Worm (Caenorhabditis elegans) whole organism, L3 larva: ENCODE measurements around the gene tbc-11.

Source experiments
- ZK546.5 ChIP-seq: sonication (generic microtip); optimal IDR thresholded peaks from 2 replicates; lab custom pipeline; 2017; ENCODE audit warnings: missing biosample characterization, missing genetic modification characterization
- aly-2 ChIP-seq: fragments of 150-350 bp; optimal IDR thresholded peaks from 2 replicates; lab custom pipeline; 2014; ENCODE audit warnings: missing biosample characterization, missing genetic modification characterization
- ama-1 ChIP-seq: fragments of 150-350 bp; optimal IDR thresholded peaks from 2 replicates; lab custom pipeline; 2018
- ceh-16 ChIP-seq: sonication (generic microtip); optimal IDR thresholded peaks from 2 replicates; lab custom pipeline; 2017; ENCODE audit warnings: missing biosample characterization, missing genetic modification characterization
- ceh-28 ChIP-seq: fragments of 150-350 bp; optimal IDR thresholded peaks from 2 replicates; lab custom pipeline; 2014; ENCODE audit warnings: missing biosample characterization, missing genetic modification reagents, missing genetic modification characterization
- ceh-9 ChIP-seq: sonication (generic microtip); optimal IDR thresholded peaks from 2 replicates; lab custom pipeline; 2018; ENCODE audit warnings: missing biosample characterization, missing genetic modification characterization
- daf-12 ChIP-seq: fragments of 150-350 bp; optimal IDR thresholded peaks from 2 replicates; lab custom pipeline; 2014; ENCODE audit warnings: missing biosample characterization, missing genetic modification reagents, missing genetic modification characterization
- egl-27 ChIP-seq: sonication (generic microtip); optimal IDR thresholded peaks from 4 replicates; lab custom pipeline; 2017; ENCODE audit warnings: missing biosample characterization, missing genetic modification reagents, missing genetic modification characterization
- elt-2 ChIP-seq: sonication (generic microtip); optimal IDR thresholded peaks from 2 replicates; lab custom pipeline; 2016; ENCODE audit warnings: missing genetic modification reagents, mild to moderate bottlenecking, missing genetic modification characterization, missing compliant biosample characterization
- elt-3 ChIP-seq, 3 experiments: fragments of 150-350 bp in 1 of 3; sonication (generic microtip) in 2 of 3; optimal IDR thresholded peaks; 2 replicates in 2 of 3; 4 replicates in 1 of 3; lab custom pipeline; 2014 to 2017; ENCODE audit warnings: missing biosample characterization in 3 of 3, missing genetic modification characterization in 3 of 3
- eor-1 ChIP-seq, 2 experiments: fragments of 150-350 bp; optimal IDR thresholded peaks; 2 replicates each; lab custom pipeline; 2014 to 2018; ENCODE audit warnings: missing biosample characterization in 2 of 2, missing genetic modification characterization in 2 of 2
- fkh-2 ChIP-seq: fragments of 150-350 bp; optimal IDR thresholded peaks from 2 replicates; lab custom pipeline; 2014; ENCODE audit warnings: missing biosample characterization, missing genetic modification reagents, missing genetic modification characterization
- fos-1 ChIP-seq: fragments of 150-350 bp; optimal IDR thresholded peaks from 2 replicates; lab custom pipeline; 2014; ENCODE audit warnings: missing biosample characterization, missing genetic modification characterization
- hmg-11 ChIP-seq: sonication (generic microtip); optimal IDR thresholded peaks from 2 replicates; lab custom pipeline; 2016; ENCODE audit warnings: missing genetic modification characterization, missing compliant biosample characterization
- jun-1 ChIP-seq: fragments of 150-350 bp; optimal IDR thresholded peaks from 2 replicates; lab custom pipeline; 2014; ENCODE audit warnings: missing biosample characterization, missing genetic modification reagents, missing genetic modification characterization
- lin-15B ChIP-seq: fragments of 150-350 bp; optimal IDR thresholded peaks from 2 replicates; lab custom pipeline; 2014; ENCODE audit warnings: missing biosample characterization, missing genetic modification characterization
- lin-39 ChIP-seq: fragments of 150-350 bp; optimal IDR thresholded peaks from 2 replicates; lab custom pipeline; 2018; ENCODE audit warnings: missing biosample characterization, missing genetic modification reagents, missing genetic modification characterization
- lsy-12 ChIP-seq: sonication (generic microtip); optimal IDR thresholded peaks from 2 replicates; lab custom pipeline; 2016; ENCODE audit warnings: mild to moderate bottlenecking, missing genetic modification characterization, missing compliant biosample characterization
- mml-1 ChIP-seq: fragments of 150-350 bp; sonication (generic microtip); optimal IDR thresholded peaks from 3 replicates; lab custom pipeline; 2014; ENCODE audit warnings: missing biosample characterization, missing genetic modification characterization
- nfya-1 ChIP-seq: sonication (generic microtip); optimal IDR thresholded peaks from 2 replicates; lab custom pipeline; 2017; ENCODE audit warnings: missing genetic modification characterization, mild to moderate bottlenecking, missing compliant biosample characterization, antibody characterized with exemption, moderate library complexity; ENCODE audit not compliant: insufficient read depth
- nhr-11 ChIP-seq: fragments of 150-350 bp; optimal IDR thresholded peaks from 2 replicates; lab custom pipeline; 2014; ENCODE audit warnings: missing biosample characterization, missing genetic modification characterization
- nhr-12 ChIP-seq: fragments of 150-350 bp; optimal IDR thresholded peaks from 2 replicates; lab custom pipeline; 2014; ENCODE audit warnings: missing biosample characterization, missing genetic modification characterization
- nhr-23 ChIP-seq: fragments of 150-350 bp; optimal IDR thresholded peaks from 2 replicates; lab custom pipeline; 2014; ENCODE audit warnings: missing biosample characterization, missing genetic modification reagents, missing genetic modification characterization
- nhr-237 ChIP-seq: fragments of 150-350 bp; optimal IDR thresholded peaks from 2 replicates; lab custom pipeline; 2014; ENCODE audit warnings: missing biosample characterization, missing genetic modification characterization
- nhr-25 ChIP-seq: sonication (generic microtip); optimal IDR thresholded peaks from 2 replicates; lab custom pipeline; 2017; ENCODE audit warnings: missing biosample characterization, missing genetic modification characterization
- nhr-28 ChIP-seq: fragments of 150-350 bp; optimal IDR thresholded peaks from 2 replicates; lab custom pipeline; 2014; ENCODE audit warnings: missing biosample characterization, missing genetic modification characterization
- nhr-43 ChIP-seq: sonication (generic microtip); optimal IDR thresholded peaks from 2 replicates; lab custom pipeline; 2016; ENCODE audit warnings: mild to moderate bottlenecking, missing genetic modification characterization, missing compliant biosample characterization; ENCODE audit not compliant: poor library complexity, severe bottlenecking
- nhr-67 ChIP-seq: fragments of 150-350 bp; optimal IDR thresholded peaks from 2 replicates; lab custom pipeline; 2014; ENCODE audit warnings: missing biosample characterization, missing genetic modification characterization
- nhr-76 ChIP-seq: fragments of 150-350 bp; sonication (generic microtip); optimal IDR thresholded peaks from 5 replicates; lab custom pipeline; 2014; ENCODE audit warnings: missing biosample characterization, missing genetic modification characterization
- nhr-77 ChIP-seq: fragments of 150-350 bp; optimal IDR thresholded peaks from 2 replicates; lab custom pipeline; 2014; ENCODE audit warnings: missing biosample characterization, missing genetic modification characterization
- pha-4 ChIP-seq: fragments of 150-350 bp; optimal IDR thresholded peaks from 2 replicates; lab custom pipeline; 2014; ENCODE audit warnings: missing biosample characterization, missing genetic modification reagents, missing genetic modification characterization
- pqm-1 ChIP-seq: fragments of 150-350 bp; optimal IDR thresholded peaks from 2 replicates; lab custom pipeline; 2017; ENCODE audit warnings: missing biosample characterization, missing genetic modification characterization, inconsistent platforms
- sea-2 ChIP-seq: fragments of 150-350 bp; sonication (generic microtip); optimal IDR thresholded peaks from 4 replicates; lab custom pipeline; 2014; ENCODE audit warnings: missing biosample characterization, missing genetic modification reagents, missing genetic modification characterization
- skn-1 ChIP-seq: fragments of 150-350 bp; optimal IDR thresholded peaks from 2 replicates; lab custom pipeline; 2014; ENCODE audit warnings: missing biosample characterization, missing genetic modification characterization
- snpc-4 ChIP-seq: fragments of 150-350 bp; optimal IDR thresholded peaks from 2 replicates; lab custom pipeline; 2014; ENCODE audit warnings: missing biosample characterization, missing genetic modification characterization
- tbx-2 ChIP-seq: sonication (generic microtip); optimal IDR thresholded peaks from 2 replicates; lab custom pipeline; 2016; ENCODE audit warnings: mild to moderate bottlenecking, missing genetic modification characterization, missing compliant biosample characterization
- unc-39 ChIP-seq: sonication (generic microtip); optimal IDR thresholded peaks from 4 replicates; lab custom pipeline; 2017; ENCODE audit warnings: missing biosample characterization, missing genetic modification characterization
- zag-1 ChIP-seq: fragments of 150-350 bp; optimal IDR thresholded peaks from 2 replicates; lab custom pipeline; 2014; ENCODE audit warnings: missing biosample characterization, missing genetic modification characterization
- ztf-11 ChIP-seq: fragments of 150-350 bp; optimal IDR thresholded peaks from 2 replicates; lab custom pipeline; 2014; ENCODE audit warnings: missing biosample characterization, missing genetic modification characterization

The tbc-11 gene

ce11 chrX:963171-963570 is 38.4 kb downstream of the tbc-11 start, which contains the start of gene ncs-1:
Gene ncs-1, minus strand, starts transcription at chrX:963271.
- TF ChIP-seq nhr-25 (no peak), ceh-28 (tag; lab: Kevin White, UChicago) (no peak), nhr-11 (tag; lab: Kevin White, UChicago) (no peak), eor-1 (tag; optimal IDR thresholded peaks at IDR 0.05; lab: Kevin White, UChicago) (no peak), snpc-4 (tag; lab: Kevin White, UChicago) (no peak)

- no peak for TF ChIP-seq fkh-2 (tag; lab: Kevin White, UChicago)
- no peak for TF ChIP-seq unc-39 (tag; lab: Kevin White, UChicago)
- no peak for TF ChIP-seq mml-1 (tag; lab: Kevin White, UChicago)
- no peak for TF ChIP-seq nhr-43 (tag; lab: Kevin White, UChicago)
- TF ChIP-seq aly-2 (tag; lab: Kevin White, UChicago): no peak
- TF ChIP-seq nhr-67 (tag; lab: Kevin White, UChicago): no peak
Measured at ce11 chrX:970072-970471, 45.3 kb downstream of the tbc-11 start, which contains the start of gene C44C1.6. Gene C44C1.6, minus strand, starts transcription at chrX:970270.

ce11 chrX:974499-975235 is 49.9 kb downstream of the tbc-11 start, which contains the start of gene vps-45:
Gene vps-45, minus strand, starts transcription at chrX:974848.
- TF ChIP-seq pha-4 (peak; percentile 53), fos-1 (tag; lab: Kevin White, UChicago) (no peak), nhr-76 (tag; lab: Kevin White, UChicago) (no peak), ZK546.5 (no peak), snpc-4 (tag; lab: Kevin White, UChicago) (peak; percentile 61), hmg-11 (tag; lab: Kevin White, UChicago) (peak; percentile 81), tbx-2 (tag; lab: Kevin White, UChicago) (no peak), nhr-12 (tag; lab: Kevin White, UChicago) (no peak), ceh-9 (tag; lab: Kevin White, UChicago) (no peak), ceh-28 (tag; lab: Kevin White, UChicago) (peak; percentile 39), ztf-11 (tag; lab: Kevin White, UChicago) (no peak), egl-27 (tag; lab: Kevin White, UChicago) (no peak), nhr-23 (tag; lab: Kevin White, UChicago) (peak; percentile 9), jun-1 (no peak), eor-1 (tag; optimal IDR thresholded peaks at IDR 0.05; lab: Kevin White, UChicago) (no peak), elt-3 (tag; optimal IDR thresholded peaks at IDR 0.05; lab: Kevin White, UChicago) (no peak), nhr-11 (tag; lab: Kevin White, UChicago) (no peak), lin-15B (tag; lab: Kevin White, UChicago) (peak; percentile 32), zag-1 (tag; lab: Kevin White, UChicago) (no peak), skn-1 (tag; lab: Kevin White, UChicago) (peak; percentile 43), unc-39 (tag; lab: Kevin White, UChicago) (no peak), nhr-77 (no peak), nhr-28 (tag; lab: Kevin White, UChicago) (no peak), nhr-25 (no peak), nhr-43 (tag; lab: Kevin White, UChicago) (no peak), pqm-1 (tag; lab: Kevin White, UChicago) (peak; percentile 7), nhr-67 (tag; lab: Kevin White, UChicago) (no peak), elt-2 (tag; lab: Kevin White, UChicago) (peak; percentile 34), aly-2 (tag; lab: Kevin White, UChicago) (no peak), lin-39 (peak; percentile 23), nfya-1 (tag; lab: Kevin White, UChicago) (peak; percentile 78)

- TF ChIP-seq nfya-1 (tag; lab: Kevin White, UChicago): no peak
- no peak for TF ChIP-seq lin-39
- TF ChIP-seq nhr-25: no peak
- TF ChIP-seq ama-1 (lab: Kevin White, UChicago): no peak
- TF ChIP-seq jun-1: no peak
- TF ChIP-seq pha-4: no peak
- no peak for TF ChIP-seq ceh-16 (tag; lab: Kevin White, UChicago)
- no peak for TF ChIP-seq nhr-237 (tag; lab: Kevin White, UChicago)
- no peak for TF ChIP-seq daf-12 (tag; lab: Kevin White, UChicago)
- no peak for TF ChIP-seq ceh-28 (tag; lab: Kevin White, UChicago)
- TF ChIP-seq unc-39 (tag; lab: Kevin White, UChicago): no peak
- TF ChIP-seq nhr-23 (tag; lab: Kevin White, UChicago): no peak
- TF ChIP-seq tbx-2 (tag; lab: Kevin White, UChicago): no peak
- TF ChIP-seq sea-2 (GFP tag; lab: Kevin White, UChicago): no peak
- TF ChIP-seq nhr-43 (tag; lab: Kevin White, UChicago): no peak
- TF ChIP-seq hmg-11 (tag; lab: Kevin White, UChicago): no peak
- TF ChIP-seq lsy-12 (tag; lab: Kevin White, UChicago): no peak
- no peak for TF ChIP-seq elt-3 (tag; optimal IDR thresholded peaks at IDR 0.05; lab: Kevin White, UChicago)
- TF ChIP-seq skn-1 (tag; lab: Kevin White, UChicago): no peak
Measured at ce11 chrX:975236-975535, 50.4 kb downstream of the tbc-11 start.
